Fruit fly (Drosophila melanogaster): ENCODE data around the gene Esp.

The Esp gene

DNA sequence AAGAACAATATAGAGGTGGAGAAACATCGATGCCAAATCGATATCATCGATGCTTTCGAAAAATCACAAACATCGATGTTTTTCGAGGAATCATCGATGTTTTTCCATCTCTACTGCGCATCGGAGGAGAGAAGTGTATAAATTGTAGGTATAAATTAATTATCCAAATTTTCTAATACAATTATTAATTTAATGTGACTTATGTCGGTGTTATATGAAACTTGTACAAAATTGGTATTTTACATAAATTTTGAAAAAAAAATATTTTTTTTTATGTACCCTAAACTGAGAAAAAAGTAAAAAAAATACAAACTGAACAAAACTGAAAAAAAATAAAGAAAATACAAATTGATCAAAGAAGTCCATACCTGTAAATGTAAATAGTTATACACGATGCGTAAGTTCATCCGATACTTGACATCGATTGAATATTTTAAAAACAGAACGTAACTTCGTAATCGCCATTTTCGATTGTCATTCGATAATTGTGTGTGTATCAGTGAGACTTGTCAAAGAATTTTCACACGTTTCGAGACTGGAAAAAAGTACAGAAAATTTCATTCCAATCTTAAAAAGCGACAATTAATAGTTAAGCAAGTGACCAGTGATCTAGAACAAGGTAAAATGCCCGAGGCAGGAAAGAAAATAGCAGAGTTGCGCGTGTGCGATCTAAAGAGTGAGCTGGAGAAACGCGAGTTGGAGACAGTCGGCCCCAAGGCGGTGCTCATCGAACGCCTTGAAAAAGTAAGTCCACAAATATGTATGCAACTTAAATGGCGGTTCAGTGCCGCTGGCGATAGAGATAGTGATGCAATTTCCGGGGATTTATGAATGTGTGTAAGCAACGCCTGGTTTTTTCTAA is 24.5 kb upstream of the Esp start, which contains the start of the genes CG5808 and Saf-B (continued):
- no peak for TF ChIP-seq prd (optimal IDR thresholded peaks at IDR 0.05)
- TF ChIP-seq prd (GFP tag; IDR thresholded peaks at IDR 0.05): peak; percentile 65
- no peak for TF ChIP-seq pita (GFP tag; optimal IDR thresholded peaks at IDR 0.05)
- TF ChIP-seq H2.0 (GFP tag; IDR thresholded peaks at IDR 0.05): no peak
- TF ChIP-seq al (GFP tag; IDR thresholded peaks at IDR 0.05): 0 out of 2 replicates have a peak, but pooled peaks have one; percentile 34
- no peak for TF ChIP-seq D19A (tag; optimal IDR thresholded peaks at IDR 0.05)
- peak; percentile 85 for TF ChIP-seq nmo (GFP tag; optimal IDR thresholded peaks at IDR 0.05)
- TF ChIP-seq fd96Cb (tag; optimal IDR thresholded peaks at IDR 0.05): peak; percentile 38
- no peak for TF ChIP-seq CG18262 (tag; optimal IDR thresholded peaks at IDR 0.05)
- TF ChIP-seq CG10274 (GFP tag; optimal IDR thresholded peaks at IDR 0.05): no peak
- peak; percentile 90 for TF ChIP-seq CG16813 (GFP tag; IDR thresholded peaks at IDR 0.05; ENCODE audit: partially characterized antibody)
- no peak for TF ChIP-seq TFAM (GFP tag; optimal IDR thresholded peaks at IDR 0.05)
- no peak; the same call in 1 of the 2 replicates for TF ChIP-seq bowl (GFP tag; IDR thresholded peaks at IDR 0.05)
- no peak for TF ChIP-seq CG30431 (GFP tag; optimal IDR thresholded peaks at IDR 0.05)
- TF ChIP-seq bsh (GFP tag; optimal IDR thresholded peaks at IDR 0.05): no peak
- peak; percentile 86 for TF ChIP-seq CG9437 (GFP tag; optimal IDR thresholded peaks at IDR 0.05)
- TF ChIP-seq Scr (GFP tag; IDR thresholded peaks at IDR 0.05; ENCODE audit: partially characterized antibody): peak; percentile 86
- no peak for TF ChIP-seq sc (optimal IDR thresholded peaks at IDR 0.05)
- TF ChIP-seq sc (GFP tag; optimal IDR thresholded peaks at IDR 0.05): no peak
- TF ChIP-seq ab (GFP tag; optimal IDR thresholded peaks at IDR 0.05): no peak
- TF ChIP-seq Tbp (GFP tag; optimal IDR thresholded peaks at IDR 0.05): no peak
- TF ChIP-seq sna (GFP tag; IDR thresholded peaks at IDR 0.05; ENCODE audit: partially characterized antibody): peak; percentile 56
- no peak for TF ChIP-seq CG18011 (GFP tag; optimal IDR thresholded peaks at IDR 0.05)
- peak; percentile 81; the same call in 1 of the 2 replicates for TF ChIP-seq CG32767 (GFP tag; IDR thresholded peaks at IDR 0.05)
- no peak for TF ChIP-seq CG10209 (GFP tag; optimal IDR thresholded peaks at IDR 0.05)
- no peak for TF ChIP-seq CG5953 (GFP tag; IDR thresholded peaks at IDR 0.05)
- TF ChIP-seq CG32772 (GFP tag; IDR thresholded peaks at IDR 0.05): no peak; the same call in 1 of the 2 replicates
- peak; percentile 86 for TF ChIP-seq Sry-δ (GFP tag; optimal IDR thresholded peaks at IDR 0.05)
- TF ChIP-seq Fer3 (tag; optimal IDR thresholded peaks at IDR 0.05): peak; percentile 19
- no peak for TF ChIP-seq CG6272 (GFP tag; IDR thresholded peaks at IDR 0.05)
- TF ChIP-seq knrl (GFP tag; IDR thresholded peaks at IDR 0.05; ENCODE audit: partially characterized antibody): peak; percentile 83; the same call in 2 of the 3 replicates
- peak; percentile 76 for TF ChIP-seq CG9727 (GFP tag; optimal IDR thresholded peaks at IDR 0.05)
- peak; percentile 7 for TF ChIP-seq CG7271 (tag; optimal IDR thresholded peaks at IDR 0.05)
- TF ChIP-seq chn (GFP tag; optimal IDR thresholded peaks at IDR 0.05): no peak
- no peak for TF ChIP-seq CG11085 (GFP tag; IDR thresholded peaks at IDR 0.05)
- no peak for TF ChIP-seq toy (GFP tag; IDR thresholded peaks at IDR 0.05)
- TF ChIP-seq zfh1 (GFP tag; IDR thresholded peaks at IDR 0.05): no peak
- peak; percentile 41 for TF ChIP-seq CG15514 (GFP tag; optimal IDR thresholded peaks at IDR 0.05)
- TF ChIP-seq CG9817 (tag; optimal IDR thresholded peaks at IDR 0.05): no peak
- peak; percentile 53; the same call in 1 of the 2 replicates for TF ChIP-seq Rfx (GFP tag; IDR thresholded peaks at IDR 0.05)
- peak; percentile 22 for TF ChIP-seq CG2120 (GFP tag; optimal IDR thresholded peaks at IDR 0.05)
- TF ChIP-seq CG10654 (GFP tag; optimal IDR thresholded peaks at IDR 0.05): peak; percentile 60
- TF ChIP-seq CG2199 (GFP tag; IDR thresholded peaks at IDR 0.05): no peak
- TF ChIP-seq gsb-n (tag; optimal IDR thresholded peaks at IDR 0.05): no peak
- no peak for TF ChIP-seq cg (GFP tag; optimal IDR thresholded peaks at IDR 0.05)
- no peak for TF ChIP-seq gt (GFP tag; IDR thresholded peaks at IDR 0.05)
- TF ChIP-seq CG9932 (GFP tag; IDR thresholded peaks at IDR 0.05): peak; percentile 38; the same call in 1 of the 2 replicates
- peak; percentile 42 for TF ChIP-seq Aef1 (GFP tag; IDR thresholded peaks at IDR 0.05)
- TF ChIP-seq Ets65A (GFP tag): peak; percentile 93
- no peak for TF ChIP-seq CG18764 (GFP tag; optimal IDR thresholded peaks at IDR 0.05)
